Worm (Caenorhabditis elegans) whole organism, L4/young adult: ENCODE results near the gene F44G4.3.

Source experiments
- W03F9.2 ChIP-seq: fragments of 150-350 bp; optimal IDR thresholded peaks from 2 replicates; lab custom pipeline; 2014; ENCODE audit warnings: missing biosample characterization, missing genetic modification characterization
- dao-5 ChIP-seq: sonication (generic microtip); optimal IDR thresholded peaks from 2 replicates; lab custom pipeline; 2016; ENCODE audit warnings: missing genotype, missing genetic modification characterization, moderate library complexity, missing compliant biosample characterization
- him-1 ChIP-seq: sonication (generic microtip); optimal IDR thresholded peaks from 2 replicates; lab custom pipeline; 2016; ENCODE audit warnings: missing genotype, missing genetic modification reagents, missing genetic modification characterization, missing compliant biosample characterization

ce11 chrII:9029218-9029672 is 31.8 kb upstream of the F44G4.3 start, which contains the start of gene F37B12.1:
- TF ChIP-seq dao-5, result no peak
- no peak for TF ChIP-seq him-1 (tag; lab: Kevin White, UChicago)
- no peak for TF ChIP-seq W03F9.2 (tag; lab: Kevin White, UChicago)
